Worm (Caenorhabditis elegans) whole organism, late embryonic: ENCODE measurements around the gene Y46H3D.8.

Source experiments
- che-1 ChIP-seq: sonication (generic microtip); optimal IDR thresholded peaks from 2 replicates; lab custom pipeline; 2016; ENCODE audit warnings: mild to moderate bottlenecking, missing genetic modification characterization, missing compliant biosample characterization
- dmd-4 ChIP-seq: sonication (generic microtip); optimal IDR thresholded peaks from 2 replicates; lab custom pipeline; 2016; ENCODE audit warnings: borderline replicate concordance, missing genetic modification characterization, missing compliant biosample characterization
- elt-4 ChIP-seq: sonication (generic microtip); optimal IDR thresholded peaks from 2 replicates; lab custom pipeline; 2016; ENCODE audit warnings: missing genetic modification characterization, missing compliant biosample characterization
- hlh-30 ChIP-seq: sonication (generic microtip); optimal IDR thresholded peaks from 2 replicates; lab custom pipeline; 2017; ENCODE audit warnings: antibody characterized with exemption, missing genetic modification characterization, missing compliant biosample characterization; ENCODE audit not compliant: insufficient read depth
- pat-9 ChIP-seq: fragments of 200-800 bp; sonication (Bioruptor generic); optimal IDR thresholded peaks from 2 replicates; lab custom pipeline; 2018; ENCODE audit warnings: mild to moderate bottlenecking, missing genetic modification characterization, moderate library complexity, missing compliant biosample characterization
- sox-4 ChIP-seq: sonication (generic microtip); optimal IDR thresholded peaks from 2 replicates; lab custom pipeline; 2017; ENCODE audit warnings: mild to moderate bottlenecking, missing genetic modification characterization, inconsistent platforms, missing compliant biosample characterization

DNA sequence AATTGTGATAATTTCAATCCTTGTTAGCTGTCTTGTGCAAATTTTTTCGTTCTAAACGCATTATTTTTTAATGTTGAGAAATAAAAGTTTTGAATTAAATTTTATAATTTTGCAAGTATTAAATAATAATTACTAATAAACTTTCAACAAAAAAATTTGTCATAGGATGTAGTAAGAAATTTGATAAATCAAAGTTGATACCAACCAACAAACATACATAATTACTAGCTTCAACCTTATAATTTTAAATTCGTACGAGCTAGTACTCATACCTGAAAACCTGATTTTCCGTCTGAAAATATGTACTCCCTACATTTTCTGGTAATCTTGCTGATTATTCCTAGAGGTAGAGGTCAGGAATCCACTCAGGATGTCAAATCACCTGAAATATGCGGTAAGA, 20.0 kb upstream of the Y46H3D.8 start, which contains the start of gene irld-44:
- no peak for TF ChIP-seq elt-4 (tag; lab: Kevin White, UChicago)
- TF ChIP-seq sox-4 (tag; lab: Kevin White, UChicago): no peak
- TF ChIP-seq dmd-4 (tag; lab: Kevin White, UChicago): no peak
- no peak for TF ChIP-seq hlh-30 (tag; lab: Kevin White, UChicago)
- TF ChIP-seq che-1: no peak
- no peak for TF ChIP-seq pat-9 (tag; lab: Kevin White, UChicago)
